Worm (Caenorhabditis elegans) whole organism, midembryonic: ENCODE results near the gene ZK938.3.
"Not testable (repeated sequence)": the region's sequence is repeated elsewhere in the genome, so short reads cannot be mapped to it uniquely, and the experiment has no call there.

Experiments used
- T22C8.4 ChIP-seq: fragments of 200-800 bp; sonication (Bioruptor generic); IDR thresholded peaks from 2 replicates; pipeline ENCODE4 v1.3.6; 2022; ENCODE audit warnings: missing genetic modification characterization, missing compliant biosample characterization
- flt-1 ChIP-seq: fragments of 200-800 bp; sonication (Bioruptor generic); IDR thresholded peaks from 2 replicates; pipeline ENCODE4 v1.3.6; 2022; ENCODE audit warnings: missing genetic modification characterization, missing compliant biosample characterization
- klf-2 ChIP-seq: fragments of 200-800 bp; sonication (Bioruptor generic); conservative IDR thresholded peaks from 2 replicates; pipeline ENCODE4 v1.3.6; 2022; ENCODE audit warnings: missing genetic modification reagents, missing genetic modification characterization, missing compliant biosample characterization
- ztf-23 ChIP-seq: fragments of 200-800 bp; sonication (Bioruptor generic); IDR thresholded peaks from 2 replicates; pipeline ENCODE4 v1.3.6; 2022; ENCODE audit warnings: missing genetic modification reagents, missing genetic modification characterization, missing compliant biosample characterization
- ztf-29 ChIP-seq: fragments of 200-800 bp; sonication (Bioruptor generic); IDR thresholded peaks from 2 replicates; pipeline ENCODE4 v1.3.6; 2022; ENCODE audit warnings: missing genetic modification reagents, missing genetic modification characterization, missing compliant biosample characterization

DNA sequence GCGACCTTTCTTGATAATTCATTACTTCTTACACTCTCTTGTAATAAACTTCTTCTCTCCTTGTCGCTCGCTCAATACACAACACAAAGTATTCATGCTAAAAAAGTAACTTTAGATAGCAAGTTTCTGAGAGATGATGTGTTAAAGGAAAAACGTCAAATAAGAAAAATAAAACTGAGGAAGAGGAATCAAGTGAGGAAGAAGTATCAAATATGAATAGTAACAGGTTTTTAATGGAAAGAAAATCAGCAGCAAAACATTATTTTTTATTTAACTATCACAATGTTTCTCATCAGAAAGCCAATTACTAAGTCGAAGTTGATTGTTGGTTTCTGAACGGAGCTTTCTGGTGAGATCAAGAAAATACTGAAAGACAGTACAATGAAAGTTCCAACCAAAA is 32.6 kb upstream of the ZK938.3 start, which contains the start of gene chil-1:
- TF ChIP-seq flt-1 (GFP tag; lab: Robert Waterston, UW); klf-2; T22C8.4 (GFP tag; lab: Robert Waterston, UW); ztf-29 (GFP tag; lab: Robert Waterston, UW); ztf-23 (GFP tag; lab: Robert Waterston, UW): not testable (repeated sequence)
